Worm (Caenorhabditis elegans) whole organism, midembryonic: ENCODE measurements around the gene Y41D4B.24.

Experiments
- T22C8.4 ChIP-seq: fragments of 200-800 bp; sonication (Bioruptor generic); IDR thresholded peaks from 2 replicates; pipeline ENCODE4 v1.3.6; 2022; ENCODE audit warnings: missing genetic modification characterization, missing compliant biosample characterization
- cog-1 ChIP-seq: sonication (generic microtip); optimal IDR thresholded peaks from 2 replicates; lab custom pipeline; 2016; ENCODE audit warnings: missing genetic modification characterization, missing compliant biosample characterization
- flt-1 ChIP-seq: fragments of 200-800 bp; sonication (Bioruptor generic); IDR thresholded peaks from 2 replicates; pipeline ENCODE4 v1.3.6; 2022; ENCODE audit warnings: missing genetic modification characterization, missing compliant biosample characterization
- klf-2 ChIP-seq: fragments of 200-800 bp; sonication (Bioruptor generic); conservative IDR thresholded peaks from 2 replicates; pipeline ENCODE4 v1.3.6; 2022; ENCODE audit warnings: missing genetic modification reagents, missing genetic modification characterization, missing compliant biosample characterization
- med-1 ChIP-seq: sonication (generic microtip); optimal IDR thresholded peaks from 2 replicates; lab custom pipeline; 2017; ENCODE audit warnings: missing genetic modification characterization, mild to moderate bottlenecking, missing compliant biosample characterization, antibody characterized with exemption, missing genetic modification reagents; ENCODE audit not compliant: insufficient read depth
- ref-1 ChIP-seq: fragments of 200-800 bp; sonication (Bioruptor generic); conservative IDR thresholded peaks from 2 replicates; pipeline ENCODE4 v1.3.6; 2022; ENCODE audit warnings: missing genetic modification reagents, missing genetic modification characterization, missing compliant biosample characterization
- tab-1 ChIP-seq: fragments of 200-800 bp; sonication (Bioruptor generic); IDR thresholded peaks from 2 replicates; pipeline ENCODE4 v1.3.6; 2022; ENCODE audit warnings: missing genetic modification characterization, missing compliant biosample characterization
- ztf-23 ChIP-seq: fragments of 200-800 bp; sonication (Bioruptor generic); IDR thresholded peaks from 2 replicates; pipeline ENCODE4 v1.3.6; 2022; ENCODE audit warnings: missing genetic modification reagents, missing genetic modification characterization, missing compliant biosample characterization
- ztf-29 ChIP-seq: fragments of 200-800 bp; sonication (Bioruptor generic); IDR thresholded peaks from 2 replicates; pipeline ENCODE4 v1.3.6; 2022; ENCODE audit warnings: missing genetic modification reagents, missing genetic modification characterization, missing compliant biosample characterization

DNA sequence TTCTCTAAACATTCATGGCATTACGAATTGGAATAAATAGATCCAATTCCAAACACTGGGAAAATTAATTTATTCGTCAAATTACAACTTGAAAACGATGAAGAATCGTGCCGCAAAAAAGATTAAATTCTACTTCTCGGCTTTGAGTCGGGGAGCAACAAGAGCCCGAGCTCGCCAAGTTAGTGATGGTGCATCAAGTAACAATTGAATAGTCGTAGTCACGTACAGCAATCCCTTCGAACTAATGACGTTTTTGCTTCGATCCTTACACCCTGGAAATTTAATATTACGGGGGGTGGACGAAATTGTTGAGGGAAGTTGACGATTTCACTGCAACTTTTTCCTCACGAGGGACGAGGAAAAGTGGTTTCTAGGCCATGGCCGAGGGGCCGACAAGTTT, 9.7 kb upstream of the Y41D4B.24 start:
- no peak for TF ChIP-seq cog-1 (tag; lab: Kevin White, UChicago)
- no peak for TF ChIP-seq T22C8.4 (GFP tag; lab: Robert Waterston, UW)
- no peak for TF ChIP-seq ztf-29 (GFP tag; lab: Robert Waterston, UW)
- TF ChIP-seq tab-1 = no peak
- no peak for TF ChIP-seq ref-1
- TF ChIP-seq med-1 (GFP tag; lab: Kevin White, UChicago) = no peak
- no peak for TF ChIP-seq ztf-23 (GFP tag; lab: Robert Waterston, UW)
- TF ChIP-seq klf-2 = no peak
- no peak for TF ChIP-seq flt-1 (GFP tag; lab: Robert Waterston, UW)
